Worm (Caenorhabditis elegans) whole organism, late embryonic: ENCODE data around the gene srxa-13.

Experiments used
- F13H6.1 ChIP-seq: sonication (generic microtip); optimal IDR thresholded peaks from 2 replicates; lab custom pipeline; 2016; ENCODE audit warnings: missing genetic modification characterization, missing compliant biosample characterization
- K09A11.1 ChIP-seq: sonication (generic microtip); optimal IDR thresholded peaks from 2 replicates; lab custom pipeline; 2017; ENCODE audit warnings: antibody characterized with exemption, mild to moderate bottlenecking, missing genetic modification characterization, missing compliant biosample characterization; ENCODE audit not compliant: insufficient read depth
- Y22D7AL.16 ChIP-seq: sonication (generic microtip); optimal IDR thresholded peaks from 2 replicates; lab custom pipeline; 2016; ENCODE audit warnings: missing genetic modification characterization, missing compliant biosample characterization
- ahr-1 ChIP-seq: sonication (generic microtip); optimal IDR thresholded peaks from 2 replicates; lab custom pipeline; 2016; ENCODE audit warnings: missing genetic modification characterization, missing compliant biosample characterization
- ama-1 ChIP-seq: fragments of 150-350 bp; optimal IDR thresholded peaks from 2 replicates; lab custom pipeline; 2014
- ceh-19 ChIP-seq: fragments of 200-800 bp; sonication (Bioruptor generic); optimal IDR thresholded peaks from 2 replicates; lab custom pipeline; 2018; ENCODE audit warnings: mild to moderate bottlenecking, missing genetic modification characterization, missing compliant biosample characterization
- ceh-2 ChIP-seq: sonication (generic microtip); optimal IDR thresholded peaks from 2 replicates; lab custom pipeline; 2016; ENCODE audit warnings: missing genotype, missing genetic modification characterization, missing compliant biosample characterization
- ceh-22 ChIP-seq: sonication (generic microtip); optimal IDR thresholded peaks from 2 replicates; lab custom pipeline; 2017; ENCODE audit warnings: missing biosample characterization, missing genetic modification characterization
- ceh-34 ChIP-seq: sonication (generic microtip); optimal IDR thresholded peaks from 2 replicates; lab custom pipeline; 2016; ENCODE audit warnings: mild to moderate bottlenecking, missing genetic modification characterization, missing compliant biosample characterization
- ceh-48 ChIP-seq: sonication (generic microtip); optimal IDR thresholded peaks from 2 replicates; lab custom pipeline; 2016; ENCODE audit warnings: missing genetic modification characterization, inconsistent platforms, missing compliant biosample characterization
- che-1 ChIP-seq: sonication (generic microtip); optimal IDR thresholded peaks from 2 replicates; lab custom pipeline; 2016; ENCODE audit warnings: mild to moderate bottlenecking, missing genetic modification characterization, missing compliant biosample characterization
- dve-1 ChIP-seq: sonication (generic microtip); optimal IDR thresholded peaks from 2 replicates; lab custom pipeline; 2017; ENCODE audit warnings: antibody characterized with exemption, mild to moderate bottlenecking, missing genetic modification characterization, missing compliant biosample characterization
- elt-2 ChIP-seq: sonication (generic microtip); optimal IDR thresholded peaks from 2 replicates; lab custom pipeline; 2016; ENCODE audit warnings: missing genetic modification reagents, missing genetic modification characterization, missing compliant biosample characterization
- elt-4 ChIP-seq: sonication (generic microtip); optimal IDR thresholded peaks from 2 replicates; lab custom pipeline; 2016; ENCODE audit warnings: missing genetic modification characterization, missing compliant biosample characterization
- hlh-13 ChIP-seq: fragments of 200-800 bp; sonication (Bioruptor generic); optimal IDR thresholded peaks from 2 replicates; lab custom pipeline; 2018; ENCODE audit warnings: mild to moderate bottlenecking, missing genetic modification characterization, missing compliant biosample characterization
- hlh-30 ChIP-seq: sonication (generic microtip); optimal IDR thresholded peaks from 2 replicates; lab custom pipeline; 2017; ENCODE audit warnings: antibody characterized with exemption, missing genetic modification characterization, missing compliant biosample characterization; ENCODE audit not compliant: insufficient read depth
- hlh-8 ChIP-seq: sonication (generic microtip); optimal IDR thresholded peaks from 2 replicates; lab custom pipeline; 2016; ENCODE audit warnings: missing genotype, missing genetic modification characterization, missing compliant biosample characterization
- lim-6 ChIP-seq: sonication (generic microtip); optimal IDR thresholded peaks from 2 replicates; lab custom pipeline; 2016; ENCODE audit warnings: missing genetic modification characterization, missing compliant biosample characterization
- lin-11 ChIP-seq: fragments of 200-800 bp; sonication (Bioruptor generic); optimal IDR thresholded peaks from 2 replicates; lab custom pipeline; 2018; ENCODE audit warnings: mild to moderate bottlenecking, missing genetic modification characterization, missing compliant biosample characterization
- mec-3 ChIP-seq: sonication (generic microtip); optimal IDR thresholded peaks from 2 replicates; lab custom pipeline; 2016; ENCODE audit warnings: borderline replicate concordance, missing genetic modification characterization, missing compliant biosample characterization
- nhr-232 ChIP-seq: sonication (generic microtip); optimal IDR thresholded peaks from 2 replicates; lab custom pipeline; 2016; ENCODE audit warnings: missing genetic modification characterization, missing compliant biosample characterization
- npax-4 ChIP-seq: sonication (generic microtip); optimal IDR thresholded peaks from 2 replicates; lab custom pipeline; 2016; ENCODE audit warnings: missing genetic modification characterization, missing compliant biosample characterization
- odd-2 ChIP-seq: sonication (generic microtip); optimal IDR thresholded peaks from 2 replicates; lab custom pipeline; 2017; ENCODE audit warnings: antibody characterized with exemption, mild to moderate bottlenecking, missing genetic modification characterization, missing compliant biosample characterization
- pat-9 ChIP-seq: fragments of 200-800 bp; sonication (Bioruptor generic); optimal IDR thresholded peaks from 2 replicates; lab custom pipeline; 2018; ENCODE audit warnings: mild to moderate bottlenecking, missing genetic modification characterization, moderate library complexity, missing compliant biosample characterization
- pax-1 ChIP-seq: fragments of 150-350 bp; optimal IDR thresholded peaks from 2 replicates; lab custom pipeline; 2014; ENCODE audit warnings: missing biosample characterization, missing genetic modification characterization
- pha-2 ChIP-seq: sonication (generic microtip); optimal IDR thresholded peaks from 2 replicates; lab custom pipeline; 2017; ENCODE audit warnings: mild to moderate bottlenecking, missing genetic modification characterization, missing compliant biosample characterization
- pha-4 ChIP-seq: fragments of 150-350 bp; optimal IDR thresholded peaks from 2 replicates; lab custom pipeline; 2018; ENCODE audit warnings: missing biosample characterization, missing genetic modification reagents, missing genetic modification characterization
- pqm-1 ChIP-seq: sonication (generic microtip); optimal IDR thresholded peaks from 2 replicates; lab custom pipeline; 2016; ENCODE audit warnings: missing genetic modification characterization, missing compliant biosample characterization
- ref-2 ChIP-seq: sonication (generic microtip); optimal IDR thresholded peaks from 2 replicates; lab custom pipeline; 2016; ENCODE audit warnings: missing genetic modification characterization, missing compliant biosample characterization
- sox-2 ChIP-seq: fragments of 200-800 bp; sonication (Bioruptor generic); IDR thresholded peaks from 2 replicates; pipeline ENCODE4 v1.3.6; 2022; ENCODE audit warnings: missing genetic modification reagents, missing genetic modification characterization, missing compliant biosample characterization
- sox-4 ChIP-seq: sonication (generic microtip); optimal IDR thresholded peaks from 2 replicates; lab custom pipeline; 2017; ENCODE audit warnings: mild to moderate bottlenecking, missing genetic modification characterization, inconsistent platforms, missing compliant biosample characterization
- tbx-2 ChIP-seq: sonication (generic microtip); optimal IDR thresholded peaks from 2 replicates; lab custom pipeline; 2016; ENCODE audit warnings: missing genetic modification characterization, missing compliant biosample characterization
- ttx-3 ChIP-seq: sonication (generic microtip); optimal IDR thresholded peaks from 2 replicates; lab custom pipeline; 2016; ENCODE audit warnings: missing genetic modification reagents, missing genetic modification characterization, missing compliant biosample characterization
- unc-86 ChIP-seq: sonication (generic microtip); optimal IDR thresholded peaks from 2 replicates; lab custom pipeline; 2016; ENCODE audit warnings: missing genetic modification characterization, missing compliant biosample characterization
- zip-5 ChIP-seq: sonication (generic microtip); optimal IDR thresholded peaks from 2 replicates; lab custom pipeline; 2016; ENCODE audit warnings: missing genetic modification characterization, missing compliant biosample characterization
- ztf-16 ChIP-seq: sonication (generic microtip); optimal IDR thresholded peaks from 2 replicates; lab custom pipeline; 2017; ENCODE audit warnings: missing genetic modification characterization, missing compliant biosample characterization

srxa-13 gene

DNA sequence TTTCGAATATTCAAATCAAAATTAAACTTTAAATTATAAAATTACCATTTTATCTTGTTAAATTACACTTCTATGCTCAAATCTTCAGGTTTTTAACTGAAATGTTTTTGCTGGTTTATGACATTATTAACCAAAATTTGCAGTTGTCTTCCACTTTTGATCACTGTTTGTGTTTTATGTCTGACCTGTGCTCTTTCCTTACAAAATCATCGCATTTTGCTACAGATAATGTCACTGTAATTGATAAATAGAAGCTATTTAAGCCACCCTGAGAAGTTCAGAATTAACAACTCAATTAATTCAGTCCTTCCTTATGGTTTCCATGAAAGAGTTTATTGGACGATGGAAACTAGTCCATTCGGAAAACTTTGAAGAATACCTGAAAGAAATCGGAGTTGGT lies 39.1 kb upstream of the srxa-13 start, which contains the start of gene lbp-8:
Gene lbp-8 (plus strand): TSS at position 301 of the 400 bp plus-strand sequence.
- TF ChIP-seq hlh-8 (tag; lab: Kevin White, UChicago): no peak
- TF ChIP-seq pat-9 (tag; lab: Kevin White, UChicago): no peak
- TF ChIP-seq lim-6 (tag; lab: Kevin White, UChicago): no peak
- TF ChIP-seq nhr-232 (tag; lab: Kevin White, UChicago): no peak
- no peak for TF ChIP-seq K09A11.1
- TF ChIP-seq ceh-19: no peak
- TF ChIP-seq ama-1 (lab: Kevin White, UChicago): no peak
- no peak for TF ChIP-seq lin-11 (tag; lab: Kevin White, UChicago)
- no peak for TF ChIP-seq pax-1 (tag; lab: Kevin White, UChicago)
- TF ChIP-seq ceh-22 (tag; lab: Kevin White, UChicago): no peak
- TF ChIP-seq pha-2 (tag; lab: Kevin White, UChicago): no peak
- no peak for TF ChIP-seq ztf-16
- no peak for TF ChIP-seq pqm-1
- TF ChIP-seq unc-86: no peak
- TF ChIP-seq mec-3: no peak
- TF ChIP-seq F13H6.1 (tag; lab: Kevin White, UChicago): no peak
- TF ChIP-seq ref-2 (tag; lab: Kevin White, UChicago): no peak
- no peak for TF ChIP-seq hlh-30 (tag; lab: Kevin White, UChicago)

DNA sequence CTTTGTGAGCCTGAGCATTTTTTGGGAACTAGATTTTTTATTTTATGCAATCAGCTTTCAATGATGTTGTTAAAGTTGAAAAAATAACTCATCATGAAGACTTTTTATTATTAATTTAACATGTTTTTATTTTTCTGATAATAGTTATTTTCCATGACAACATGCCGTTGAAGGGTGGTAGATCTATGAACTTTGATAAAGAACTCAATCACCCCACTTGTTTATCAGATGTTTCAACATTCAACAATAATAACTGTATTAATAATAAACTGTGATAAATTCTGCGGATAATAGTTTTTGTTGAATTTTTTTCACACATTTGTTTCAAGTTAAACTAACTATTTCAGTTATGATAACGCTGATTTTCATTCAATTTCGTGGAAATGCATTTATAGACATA lies 38.1 kb upstream of the srxa-13 start:
- no peak for TF ChIP-seq lin-11 (tag; lab: Kevin White, UChicago)
- TF ChIP-seq ceh-22 (tag; lab: Kevin White, UChicago): no peak
- no peak for TF ChIP-seq unc-86
- no peak for TF ChIP-seq ceh-19
- no peak for TF ChIP-seq ttx-3 (tag; lab: Kevin White, UChicago)
- TF ChIP-seq ceh-34: no peak
- no peak for TF ChIP-seq sox-4 (tag; lab: Kevin White, UChicago)
- no peak for TF ChIP-seq F13H6.1 (tag; lab: Kevin White, UChicago)
- no peak for TF ChIP-seq zip-5
- no peak for TF ChIP-seq hlh-13 (GFP tag; lab: Kevin White, UChicago)
- TF ChIP-seq che-1 (tag; lab: Kevin White, UChicago): no peak
- no peak for TF ChIP-seq lim-6 (tag; lab: Kevin White, UChicago)
- no peak for TF ChIP-seq pha-4
- TF ChIP-seq ceh-48: no peak
- no peak for TF ChIP-seq Y22D7AL.16 (tag; lab: Kevin White, UChicago)
- no peak for TF ChIP-seq dve-1 (tag; lab: Kevin White, UChicago)
- no peak for TF ChIP-seq ceh-2
- TF ChIP-seq, all 69 proteins: peak for 0

DNA sequence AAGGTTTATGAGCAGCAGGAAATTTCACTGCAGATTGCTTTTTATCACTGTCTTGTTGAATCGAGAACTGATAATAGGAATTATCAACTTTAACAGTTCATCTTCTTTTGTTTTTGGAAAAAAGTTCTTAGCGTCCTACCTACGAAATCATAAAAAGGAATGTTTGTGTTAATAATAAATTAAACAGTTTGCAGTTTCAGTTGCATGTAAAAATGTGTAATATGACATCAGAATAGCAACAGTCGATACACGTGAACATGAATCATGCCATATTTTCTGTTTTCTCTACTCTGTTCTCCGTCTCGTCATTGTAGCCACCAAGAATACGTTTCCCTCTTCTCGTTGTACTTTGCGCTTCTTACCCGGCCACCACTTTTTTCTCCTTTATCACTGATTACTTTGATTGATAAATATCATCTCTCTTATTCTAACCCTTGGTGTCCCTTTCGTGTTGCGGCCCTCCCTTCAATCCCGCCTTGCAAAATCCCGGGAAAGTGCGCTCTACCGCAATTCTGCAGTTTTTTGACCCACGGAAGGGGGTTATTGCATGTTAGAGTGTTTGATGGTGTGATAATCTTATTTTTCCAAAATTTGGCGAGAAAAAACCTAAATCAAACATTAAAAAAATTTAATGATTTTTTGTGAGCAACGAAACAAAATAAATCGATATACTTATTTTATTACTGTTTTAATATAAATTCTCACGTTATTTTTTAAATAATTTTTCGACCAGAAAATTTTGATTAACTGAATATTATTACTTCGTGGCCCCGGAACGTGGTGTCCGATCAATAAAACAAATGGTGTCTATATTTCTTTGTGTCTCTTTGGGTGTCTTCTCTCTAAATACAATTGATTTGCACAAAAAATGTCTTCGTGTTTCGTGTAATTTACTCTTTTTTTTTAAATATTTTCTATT lies 36.9 kb upstream of the srxa-13 start, which contains the start of gene sptl-3:
Gene sptl-3 (plus strand): TSS at position 869 of the 919 bp plus-strand sequence.
- TF ChIP-seq elt-2 (tag; lab: Kevin White, UChicago): peak; percentile 46
- peak; percentile 31 for TF ChIP-seq tbx-2 (tag; lab: Kevin White, UChicago)
- TF ChIP-seq ahr-1: no peak

DNA sequence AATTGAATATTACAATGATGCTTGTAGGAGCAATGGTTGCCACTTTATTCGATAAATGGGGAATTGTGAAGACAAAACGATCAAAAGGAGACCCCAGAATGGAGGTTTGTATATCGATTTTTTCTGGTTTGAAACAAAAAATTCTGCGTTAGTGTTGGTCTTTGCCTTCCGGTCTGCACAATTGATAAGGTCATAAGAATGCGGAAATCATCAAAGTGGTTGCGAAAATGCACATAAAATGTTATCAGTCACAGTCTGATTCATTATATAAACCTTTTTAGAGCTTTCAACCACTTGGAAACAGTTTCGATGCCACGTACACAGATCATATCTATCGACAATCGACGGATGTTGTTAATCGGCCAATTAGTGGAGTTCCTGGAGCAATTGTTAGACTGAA lies 36.0 kb upstream of the srxa-13 start:
- peak; percentile 51 for TF ChIP-seq elt-2 (tag; lab: Kevin White, UChicago)
- TF ChIP-seq elt-4 (tag; lab: Kevin White, UChicago): no peak

- TF ChIP-seq elt-2 (tag; lab: Kevin White, UChicago) (peak; percentile 22), odd-2 (tag; lab: Kevin White, UChicago) (no peak), npax-4 (tag; lab: Kevin White, UChicago) (no peak), sox-2 (no peak)
These were observed 31.2 kb upstream of the srxa-13 start, which contains the start of gene cyp-35C1 for ce11 chrV:13898356-13898755. Gene cyp-35C1 (minus strand): TSS chrV:13898487.
